Comparison of ENCODE assay signal across 2 fruit fly cellular contexts in genomic region chr3R:4399810-4400496, dm6.
TF ChIP-seq lines count a peak whose summit lies in the region.

No protein-coding gene starts in this region.

TF ChIP-seq in whole organism, embryonic, 481 proteins besides CTCF, POLR2A, EP300 and RAD21 (continued from another document and continues in another):
- TF ChIP-seq CG1602 (GFP tag; optimal IDR thresholded peaks at IDR 0.05; lab: Kevin White, UChicago) (peak; percentile 24), CG32772 (GFP tag; IDR thresholded peaks at IDR 0.05; lab: Robert Waterston, UW) (no peak), CG8089 (GFP tag; optimal IDR thresholded peaks at IDR 0.05; lab: Kevin White, UChicago) (no peak), Ets97D (GFP tag; optimal IDR thresholded peaks at IDR 0.05; lab: Kevin White, UChicago) (no peak), CG30403 (GFP tag; optimal IDR thresholded peaks at IDR 0.05; lab: Kevin White, UChicago) (peak; percentile 44), Doc3 (GFP tag; IDR thresholded peaks at IDR 0.05; lab: Robert Waterston, UW; ENCODE audit: partially characterized antibody) (no peak), CG13894 (tag; optimal IDR thresholded peaks at IDR 0.05; lab: Kevin White, UChicago) (no peak), cad (GFP tag; optimal IDR thresholded peaks at IDR 0.05; lab: Kevin White, UChicago) (no peak), insv (GFP tag; optimal IDR thresholded peaks at IDR 0.05; lab: Kevin White, UChicago) (no peak), Med (GFP tag; lab: Kevin White, UChicago) (peak; percentile 23), HmgZ (tag; optimal IDR thresholded peaks at IDR 0.05; lab: Kevin White, UChicago) (no peak), CG2678 (tag; optimal IDR thresholded peaks at IDR 0.05; lab: Kevin White, UChicago) (peak; percentile 21), Tbp (GFP tag; optimal IDR thresholded peaks at IDR 0.05; lab: Kevin White, UChicago) (no peak), pita (GFP tag; optimal IDR thresholded peaks at IDR 0.05; lab: Kevin White, UChicago) (no peak), CG2889 (GFP tag; IDR thresholded peaks at IDR 0.05; lab: Robert Waterston, UW) (no peak), Max (GFP tag; optimal IDR thresholded peaks at IDR 0.05; lab: Kevin White, UChicago) (no peak), CG3726 (GFP tag; IDR thresholded peaks at IDR 0.05; lab: Robert Waterston, UW) (no peak), HLHmδ (GFP tag; optimal IDR thresholded peaks at IDR 0.05; lab: Kevin White, UChicago) (no peak), CG43689 (GFP tag; IDR thresholded peaks at IDR 0.05; lab: Robert Waterston, UW) (no peak), Fer2 (tag; optimal IDR thresholded peaks at IDR 0.05; lab: Kevin White, UChicago) (no peak), gsb-n (tag; optimal IDR thresholded peaks at IDR 0.05; lab: Kevin White, UChicago) (no peak), CG6683 (GFP tag; optimal IDR thresholded peaks at IDR 0.05; lab: Kevin White, UChicago) (no peak), CG12236 (GFP tag; optimal IDR thresholded peaks at IDR 0.05; lab: Kevin White, UChicago) (no peak), Fer3 (tag; optimal IDR thresholded peaks at IDR 0.05; lab: Kevin White, UChicago) (no peak), Poxn (GFP tag; IDR thresholded peaks at IDR 0.05; lab: Robert Waterston, UW) (no peak), exex (tag; optimal IDR thresholded peaks at IDR 0.05; lab: Kevin White, UChicago) (no peak), mam (GFP tag; optimal IDR thresholded peaks at IDR 0.05; lab: Kevin White, UChicago) (peak; percentile 15), CG13424 (tag; optimal IDR thresholded peaks at IDR 0.05; lab: Kevin White, UChicago) (peak; percentile 9), CG16779 (GFP tag; IDR thresholded peaks at IDR 0.05; lab: Robert Waterston, UW) (no peak), CG14710 (tag; optimal IDR thresholded peaks at IDR 0.05; lab: Kevin White, UChicago) (peak; percentile 73), CG11695 (GFP tag; IDR thresholded peaks at IDR 0.05; lab: Robert Waterston, UW) (no peak), Dad (GFP tag; optimal IDR thresholded peaks at IDR 0.05; lab: Kevin White, UChicago) (no peak), lab (GFP tag; optimal IDR thresholded peaks at IDR 0.05; lab: Kevin White, UChicago) (no peak), Meics (GFP tag; optimal IDR thresholded peaks at IDR 0.05; lab: Kevin White, UChicago) (no peak), Pdp1 (GFP tag; optimal IDR thresholded peaks at IDR 0.05; lab: Kevin White, UChicago) (no peak), Mrtf (GFP tag; IDR thresholded peaks at IDR 0.05; lab: Robert Waterston, UW) (no peak), ranshi (GFP tag; IDR thresholded peaks at IDR 0.05; lab: Robert Waterston, UW) (0 out of 2 replicates have a peak, but pooled peaks have one; percentile 22), CG4424 (GFP tag; optimal IDR thresholded peaks at IDR 0.05; lab: Kevin White, UChicago) (no peak), otp (GFP tag; IDR thresholded peaks at IDR 0.05; lab: Robert Waterston, UW) (no peak), kni (GFP tag; optimal IDR thresholded peaks at IDR 0.05; lab: Kevin White, UChicago) (no peak), CG2712 (tag; optimal IDR thresholded peaks at IDR 0.05; lab: Kevin White, UChicago) (peak; percentile 43), Awh (GFP tag; IDR thresholded peaks at IDR 0.05; lab: Robert Waterston, UW) (no peak), HLH54F (GFP tag; optimal IDR thresholded peaks at IDR 0.05; lab: Kevin White, UChicago) (no peak), nmo (GFP tag; optimal IDR thresholded peaks at IDR 0.05; lab: Kevin White, UChicago) (peak; percentile 69), sob (GFP tag; IDR thresholded peaks at IDR 0.05; lab: Robert Waterston, UW) (0 out of 2 replicates have a peak, but pooled peaks have one; percentile 8), CG9727 (GFP tag; optimal IDR thresholded peaks at IDR 0.05; lab: Kevin White, UChicago) (peak; percentile 31), Usf (GFP tag; optimal IDR thresholded peaks at IDR 0.05; lab: Kevin White, UChicago) (no peak), CG11696 (GFP tag; IDR thresholded peaks at IDR 0.05; lab: Robert Waterston, UW) (no peak), CG18599 (GFP tag; optimal IDR thresholded peaks at IDR 0.05; lab: Kevin White, UChicago) (no peak), D19B (GFP tag; optimal IDR thresholded peaks at IDR 0.05; lab: Kevin White, UChicago) (no peak), MESR4 (GFP tag; optimal IDR thresholded peaks at IDR 0.05; lab: Kevin White, UChicago) (peak; percentile 85), bcd (GFP tag; optimal IDR thresholded peaks at IDR 0.05; lab: Kevin White, UChicago) (peak; percentile 3), z (GFP tag; IDR thresholded peaks at IDR 0.05; lab: Robert Waterston, UW) (no peak), CG7786 (GFP tag; optimal IDR thresholded peaks at IDR 0.05; lab: Kevin White, UChicago) (no peak), CG7271 (tag; optimal IDR thresholded peaks at IDR 0.05; lab: Kevin White, UChicago) (no peak), toy (GFP tag; IDR thresholded peaks at IDR 0.05; lab: Robert Waterston, UW) (no peak), ro (GFP tag; IDR thresholded peaks at IDR 0.05; lab: Robert Waterston, UW) (no peak), C15 (GFP tag; IDR thresholded peaks at IDR 0.05; lab: Robert Waterston, UW) (no peak), cas (GFP tag; IDR thresholded peaks at IDR 0.05; lab: Robert Waterston, UW) (no peak), CG11456 (GFP tag; IDR thresholded peaks at IDR 0.05; lab: Robert Waterston, UW) (no peak), Drgx (GFP tag; IDR thresholded peaks at IDR 0.05; lab: Robert Waterston, UW) (no peak), crc (GFP tag; optimal IDR thresholded peaks at IDR 0.05; lab: Kevin White, UChicago) (no peak), da (GFP tag; optimal IDR thresholded peaks at IDR 0.05; lab: Kevin White, UChicago) (no peak), CG1832 (GFP tag; optimal IDR thresholded peaks at IDR 0.05; lab: Kevin White, UChicago) (no peak), dimm (GFP tag; IDR thresholded peaks at IDR 0.05; lab: Robert Waterston, UW) (no peak), PHDP (tag; optimal IDR thresholded peaks at IDR 0.05; lab: Kevin White, UChicago) (no peak), kay (GFP tag; optimal IDR thresholded peaks at IDR 0.05; lab: Kevin White, UChicago) (no peak), klu (GFP tag; IDR thresholded peaks at IDR 0.05; lab: Robert Waterston, UW) (no peak), CG4730 (GFP tag; IDR thresholded peaks at IDR 0.05; lab: Robert Waterston, UW) (no peak), vnd (GFP tag; IDR thresholded peaks at IDR 0.05; lab: Robert Waterston, UW; ENCODE audit: partially characterized antibody) (no peak; the same call in 2 of the 3 replicates), Hr51 (GFP tag; optimal IDR thresholded peaks at IDR 0.05; lab: Kevin White, UChicago) (no peak)

TF ChIP-seq in whole organism, prepupa, 60 proteins besides CTCF, POLR2A, EP300 and RAD21 (continued from another document):
- TF ChIP-seq OdsH (GFP tag; optimal IDR thresholded peaks at IDR 0.05; lab: Kevin White, UChicago) (peak; percentile 37), CG10669 (GFP tag; optimal IDR thresholded peaks at IDR 0.05; lab: Kevin White, UChicago) (no peak), CG9139 (GFP tag; optimal IDR thresholded peaks at IDR 0.05; lab: Kevin White, UChicago) (no peak), CG7368 (GFP tag; optimal IDR thresholded peaks at IDR 0.05; lab: Kevin White, UChicago) (no peak), CG11902 (GFP tag; optimal IDR thresholded peaks at IDR 0.05; lab: Kevin White, UChicago) (no peak), Sox102F (GFP tag; optimal IDR thresholded peaks at IDR 0.05; lab: Kevin White, UChicago) (no peak), CG11762 (GFP tag; optimal IDR thresholded peaks at IDR 0.05; lab: Kevin White, UChicago; ENCODE audit: insufficient read depth) (no peak), CG6163 (GFP tag; IDR thresholded peaks at IDR 0.05; lab: Robert Waterston, UW) (no peak), dac (GFP tag; optimal IDR thresholded peaks at IDR 0.05; lab: Kevin White, UChicago) (no peak), fkh (GFP tag; optimal IDR thresholded peaks at IDR 0.05; lab: Kevin White, UChicago) (peak; percentile 66), net (GFP tag; optimal IDR thresholded peaks at IDR 0.05; lab: Kevin White, UChicago) (no peak), CG6792 (GFP tag; optimal IDR thresholded peaks at IDR 0.05; lab: Kevin White, UChicago) (no peak), CG11294 (GFP tag; IDR thresholded peaks at IDR 0.05; lab: Robert Waterston, UW) (no peak), Eip93F (GFP tag; optimal IDR thresholded peaks at IDR 0.05; lab: Kevin White, UChicago) (no peak), Sox14 (GFP tag; optimal IDR thresholded peaks at IDR 0.05; lab: Kevin White, UChicago) (no peak), cyc (GFP tag; optimal IDR thresholded peaks at IDR 0.05; lab: Kevin White, UChicago) (peak; percentile 30), CG10631 (GFP tag; optimal IDR thresholded peaks at IDR 0.05; lab: Kevin White, UChicago) (peak; percentile 14), CG15336 (GFP tag; IDR thresholded peaks at IDR 0.05; lab: Robert Waterston, UW) (no peak), CG32006 (GFP tag; optimal IDR thresholded peaks at IDR 0.05; lab: Kevin White, UChicago) (peak; percentile 59), CG6276 (GFP tag; optimal IDR thresholded peaks at IDR 0.05; lab: Kevin White, UChicago) (no peak), CG8119 (GFP tag; IDR thresholded peaks at IDR 0.05; lab: Robert Waterston, UW) (no peak), esn (GFP tag; optimal IDR thresholded peaks at IDR 0.05; lab: Kevin White, UChicago) (peak; percentile 2), eg (GFP tag; IDR thresholded peaks at IDR 0.05; lab: Robert Waterston, UW) (peak; percentile 23; the same call in 1 of the 3 replicates), ss (GFP tag; optimal IDR thresholded peaks at IDR 0.05; lab: Kevin White, UChicago) (peak in 1 of 2 experiments; percentile 51), Smox (GFP tag; optimal IDR thresholded peaks at IDR 0.05; lab: Kevin White, UChicago) (no peak), CG1621 (tag; optimal IDR thresholded peaks at IDR 0.05; lab: Kevin White, UChicago) (no peak), achi (GFP tag; optimal IDR thresholded peaks at IDR 0.05; lab: Kevin White, UChicago) (peak; percentile 33), spab (GFP tag; optimal IDR thresholded peaks at IDR 0.05; lab: Kevin White, UChicago) (no peak), topi (GFP tag; optimal IDR thresholded peaks at IDR 0.05; lab: Kevin White, UChicago) (peak; percentile 5), Met (GFP tag; optimal IDR thresholded peaks at IDR 0.05; lab: Kevin White, UChicago) (peak; percentile 28), dsx (GFP tag; optimal IDR thresholded peaks at IDR 0.05; lab: Kevin White, UChicago; ENCODE audit: poor library complexity, severe bottlenecking) (no peak), fd85E (GFP tag; optimal IDR thresholded peaks at IDR 0.05; lab: Kevin White, UChicago) (no peak), lz (GFP tag; optimal IDR thresholded peaks at IDR 0.05; lab: Kevin White, UChicago) (no peak), Gug (GFP tag; IDR thresholded peaks at IDR 0.05; lab: Robert Waterston, UW) (no peak), fd59A (GFP tag; optimal IDR thresholded peaks at IDR 0.05; lab: Kevin White, UChicago) (no peak), Sox15 (GFP tag; optimal IDR thresholded peaks at IDR 0.05; lab: Kevin White, UChicago) (peak; percentile 19), CG6854 (GFP tag; optimal IDR thresholded peaks at IDR 0.05; lab: Kevin White, UChicago) (no peak), CG16779 (tag; optimal IDR thresholded peaks at IDR 0.05; lab: Kevin White, UChicago) (no peak), Blimp-1 (GFP tag; optimal IDR thresholded peaks at IDR 0.05; lab: Kevin White, UChicago) (peak; percentile 2)
